Fruit fly (Drosophila melanogaster) whole organism, embryonic: ENCODE data around the gene Myo95E.

ENCODE experiments used
- BEAF-32 ChIP-seq: fragments of 200-800 bp; sonication (Bioruptor generic); optimal IDR thresholded peaks from 3 replicates; lab custom pipeline; 2017; ENCODE audit warnings: missing biosample characterization, missing genetic modification characterization, mild to moderate bottlenecking, moderate library complexity, missing genetic modification reagents
- Bteb2 ChIP-seq: fragments of 200-800 bp; sonication (Bioruptor generic); optimal IDR thresholded peaks from 2 replicates; lab custom pipeline; 2016; ENCODE audit warnings: missing biosample characterization, missing genetic modification characterization
- CG10209 ChIP-seq: fragments of 200-800 bp; sonication (Bioruptor generic); optimal IDR thresholded peaks from 3 replicates; lab custom pipeline; 2017; ENCODE audit warnings: missing biosample characterization, mild to moderate bottlenecking, missing genetic modification characterization, missing genetic modification reagents
- CG10979 ChIP-seq: fragments of 200-800 bp; sonication (Bioruptor generic); optimal IDR thresholded peaks from 2 replicates; lab custom pipeline; 2018; ENCODE audit warnings: missing biosample characterization, mild to moderate bottlenecking, missing genetic modification characterization, moderate library complexity
- CG11456 ChIP-seq: fragments of 200-800 bp; sonication (Bioruptor generic); IDR thresholded peaks from 3 replicates; pipeline ENCODE4 v1.3.6; 2022; ENCODE audit warnings: missing biosample characterization, missing genetic modification characterization
- CG11560 ChIP-seq: fragments of 200-800 bp; sonication (Bioruptor generic); IDR thresholded peaks from 3 replicates; pipeline ENCODE4 v1.3.6; 2022; ENCODE audit warnings: missing biosample characterization, missing genetic modification characterization
- CG12071 ChIP-seq: fragments of 200-800 bp; sonication (Bioruptor generic); optimal IDR thresholded peaks from 3 replicates; lab custom pipeline; 2018; ENCODE audit warnings: missing biosample characterization, mild to moderate bottlenecking, missing genetic modification characterization
- CG17186 ChIP-seq: fragments of 200-800 bp; sonication (Bioruptor generic); optimal IDR thresholded peaks from 3 replicates; lab custom pipeline; 2017; ENCODE audit warnings: missing biosample characterization, missing genetic modification reagents, missing genetic modification characterization
- CG17359 ChIP-seq: fragments of 200-800 bp; sonication (Bioruptor generic); optimal IDR thresholded peaks from 3 replicates; lab custom pipeline; 2018; ENCODE audit warnings: missing biosample characterization, mild to moderate bottlenecking, missing genetic modification characterization, moderate library complexity
- CG17361 ChIP-seq: fragments of 200-800 bp; sonication (Bioruptor generic); IDR thresholded peaks from 3 replicates; pipeline ENCODE4 v1.3.6; 2022; ENCODE audit warnings: missing biosample characterization, missing genetic modification characterization
- CG17612 ChIP-seq: fragments of 200-800 bp; sonication (Bioruptor generic); IDR thresholded peaks from 2 replicates; pipeline ENCODE4 v1.3.6; 2022; ENCODE audit warnings: missing biosample characterization, missing genetic modification characterization
- CG17802 ChIP-seq: fragments of 200-800 bp; sonication (Bioruptor generic); optimal IDR thresholded peaks from 2 replicates; lab custom pipeline; 2018; ENCODE audit warnings: missing biosample characterization, mild to moderate bottlenecking, missing genetic modification characterization, moderate library complexity
- CG18599 ChIP-seq: fragments of 200-800 bp; sonication (Bioruptor generic); optimal IDR thresholded peaks from 3 replicates; lab custom pipeline; 2017; ENCODE audit warnings: missing biosample characterization, missing genetic modification characterization, mild to moderate bottlenecking, moderate library complexity, missing genetic modification reagents
- CG2678 ChIP-seq: fragments of 200-800 bp; sonication (Bioruptor generic); optimal IDR thresholded peaks from 3 replicates; lab custom pipeline; 2019; ENCODE audit warnings: missing biosample characterization, mild to moderate bottlenecking, missing genetic modification characterization, moderate library complexity
- CG2889 ChIP-seq: fragments of 200-800 bp; sonication (Bioruptor generic); IDR thresholded peaks from 3 replicates; pipeline ENCODE4 v1.3.6; 2022; ENCODE audit warnings: missing biosample characterization, missing genetic modification characterization
- CG3163 ChIP-seq: fragments of 200-800 bp; sonication (Bioruptor generic); optimal IDR thresholded peaks from 3 replicates; lab custom pipeline; 2016; ENCODE audit warnings: missing biosample characterization, missing genetic modification characterization
- CG32767 ChIP-seq: fragments of 200-800 bp; sonication (Bioruptor generic); IDR thresholded peaks from 2 replicates; pipeline ENCODE4 v1.3.6; 2022; ENCODE audit warnings: missing biosample characterization, missing genetic modification characterization
- CG8765 ChIP-seq: fragments of 200-800 bp; sonication (Bioruptor generic); IDR thresholded peaks from 2 replicates; pipeline ENCODE4 v1.3.6; 2022; ENCODE audit warnings: missing biosample characterization, missing genetic modification characterization
- CG8924 ChIP-seq: fragments of 200-800 bp; optimal IDR thresholded peaks from 3 replicates; lab custom pipeline; 2019; ENCODE audit warnings: missing biosample characterization, mild to moderate bottlenecking, missing genetic modification characterization, moderate library complexity
- CG9437 ChIP-seq: fragments of 200-800 bp; sonication (Bioruptor generic); optimal IDR thresholded peaks from 2 replicates; lab custom pipeline; 2018; ENCODE audit warnings: missing biosample characterization, mild to moderate bottlenecking, missing genetic modification characterization
- CG9932 ChIP-seq: fragments of 200-800 bp; sonication (Bioruptor generic); IDR thresholded peaks from 2 replicates; pipeline ENCODE4 v1.3.6; 2022; ENCODE audit warnings: missing biosample characterization, missing genetic modification characterization
- CoRest ChIP-seq: fragments of 200-800 bp; sonication (Bioruptor generic); optimal IDR thresholded peaks from 3 replicates; lab custom pipeline; 2018; ENCODE audit warnings: missing biosample characterization, mild to moderate bottlenecking, missing genetic modification characterization, moderate library complexity
- Dref ChIP-seq: fragments of 200-800 bp; sonication (Bioruptor generic); IDR thresholded peaks from 2 replicates; pipeline ENCODE4 v1.3.6; 2022; ENCODE audit warnings: missing biosample characterization, missing genetic modification characterization
- E2f2 ChIP-seq: fragments of 200-800 bp; sonication (Bioruptor generic); IDR thresholded peaks from 2 replicates; pipeline ENCODE4 v1.3.6; 2022; ENCODE audit warnings: missing biosample characterization, missing genetic modification characterization
- Ets65A ChIP-seq: fragments of 200-800 bp; sonication (Bioruptor generic); peaks from one replicate; lab custom pipeline; 2016; ENCODE audit warnings: missing biosample characterization, missing genetic modification characterization
- HmgZ ChIP-seq: fragments of 200-800 bp; sonication (Bioruptor generic); optimal IDR thresholded peaks from 2 replicates; lab custom pipeline; 2018; ENCODE audit warnings: missing biosample characterization, mild to moderate bottlenecking, missing genetic modification characterization
- Hr39 ChIP-seq: fragments of >200 bp; optimal IDR thresholded peaks from 2 replicates; lab custom pipeline; 2017
- Hr78 ChIP-seq, 2 experiments: fragments of 200-800 bp in 1 of 2; fragments of >200 bp in 1 of 2; sonication (Bioruptor generic) in 1 of 2; optimal IDR thresholded peaks; 2 replicates each; lab custom pipeline; 2017 to 2019; ENCODE audit warnings: missing biosample characterization in 2 of 2, missing genetic modification characterization in 2 of 2, mild to moderate bottlenecking in 1 of 2, moderate library complexity in 1 of 2
- NFAT ChIP-seq: fragments of 200-800 bp; sonication (Bioruptor generic); IDR thresholded peaks from 2 replicates; pipeline ENCODE4 v1.3.6; 2022; ENCODE audit warnings: missing biosample characterization, missing genetic modification characterization
- NK7.1 ChIP-seq: fragments of 200-800 bp; sonication (Bioruptor generic); optimal IDR thresholded peaks from 3 replicates; lab custom pipeline; 2016; ENCODE audit warnings: missing biosample characterization, missing genetic modification characterization
- Pdp1 ChIP-seq, 2 experiments: fragments of 200-800 bp; sonication (Bioruptor generic); optimal IDR thresholded peaks; 3 replicates each; lab custom pipeline; 2016; ENCODE audit warnings: missing biosample characterization in 2 of 2, missing genetic modification characterization in 2 of 2, mild to moderate bottlenecking in 1 of 2, moderate library complexity in 1 of 2
- ash1 ChIP-seq: fragments of 200-800 bp; sonication (Bioruptor generic); optimal IDR thresholded peaks from 2 replicates; lab custom pipeline; 2018; ENCODE audit warnings: missing biosample characterization, mild to moderate bottlenecking, missing genetic modification characterization
- bowl ChIP-seq: fragments of 200-800 bp; sonication (Bioruptor generic); IDR thresholded peaks from 2 replicates; pipeline ENCODE4 v1.3.6; 2022; ENCODE audit warnings: missing biosample characterization, missing genetic modification characterization
- crc ChIP-seq: fragments of 200-800 bp; sonication (Bioruptor generic); optimal IDR thresholded peaks from 2 replicates; lab custom pipeline; 2016; ENCODE audit warnings: missing biosample characterization, missing genetic modification characterization
- ewg ChIP-seq: fragments of 200-800 bp; sonication (Bioruptor generic); optimal IDR thresholded peaks from 3 replicates; lab custom pipeline; 2017; ENCODE audit warnings: mild to moderate bottlenecking, missing biosample characterization, missing genetic modification reagents, missing genetic modification characterization
- fd3F ChIP-seq: fragments of 200-800 bp; sonication (Bioruptor generic); optimal IDR thresholded peaks from 2 replicates; lab custom pipeline; 2018; ENCODE audit warnings: missing biosample characterization, mild to moderate bottlenecking, missing genetic modification characterization, moderate library complexity
- gcm ChIP-seq: fragments of 200-800 bp; sonication (Bioruptor generic); optimal IDR thresholded peaks from 2 replicates; lab custom pipeline; 2019; ENCODE audit warnings: missing biosample characterization, mild to moderate bottlenecking, missing genetic modification characterization, moderate library complexity
- grn ChIP-seq: fragments of 200-800 bp; sonication (Bioruptor generic); optimal IDR thresholded peaks from 3 replicates; lab custom pipeline; 2017; ENCODE audit warnings: missing biosample characterization, missing genetic modification characterization
- ham ChIP-seq: fragments of 200-800 bp; sonication (Bioruptor generic); IDR thresholded peaks from 2 replicates; pipeline ENCODE4 v1.3.6; 2022; ENCODE audit warnings: missing biosample characterization, missing genetic modification characterization
- klu ChIP-seq: fragments of 200-800 bp; sonication (Bioruptor generic); IDR thresholded peaks from 2 replicates; pipeline ENCODE4 v1.3.6; 2022; ENCODE audit warnings: missing biosample characterization, missing genetic modification characterization
- lbe ChIP-seq: fragments of 200-800 bp; sonication (Bioruptor generic); optimal IDR thresholded peaks from 2 replicates; lab custom pipeline; 2016; ENCODE audit warnings: missing biosample characterization, mild to moderate bottlenecking, missing genetic modification characterization
- lov ChIP-seq, 2 experiments: fragments of 200-800 bp in 1 of 2; fragments of >200 bp in 1 of 2; sonication (Bioruptor generic) in 1 of 2; IDR thresholded peaks in 1 of 2; optimal IDR thresholded peaks in 1 of 2; 2 replicates in 1 of 2; 3 replicates in 1 of 2; pipeline versions ENCODE4 v1.3.6 to Lab custom; 2017 to 2022; ENCODE audit warnings: missing biosample characterization in 1 of 2, missing genetic modification characterization in 1 of 2
- otp ChIP-seq: fragments of 200-800 bp; sonication (Bioruptor generic); IDR thresholded peaks from 3 replicates; pipeline ENCODE4, ENCODE4 v1.3.6; 2022; ENCODE audit warnings: missing biosample characterization, missing genetic modification characterization
- pfk ChIP-seq: fragments of 200-800 bp; sonication (Bioruptor generic); optimal IDR thresholded peaks from 2 replicates; lab custom pipeline; 2018; ENCODE audit warnings: missing biosample characterization, mild to moderate bottlenecking, missing genetic modification characterization, moderate library complexity
- prd ChIP-seq, 3 experiments: fragments of >200 bp in 2 of 3; fragments of 200-800 bp in 1 of 3; sonication (Bioruptor generic) in 1 of 3; optimal IDR thresholded peaks in 2 of 3; IDR thresholded peaks in 1 of 3; 2 replicates in 2 of 3; 3 replicates in 1 of 3; pipeline versions ENCODE4 v1.3.6 to Lab custom; 2017 to 2022; ENCODE audit warnings: missing biosample characterization in 1 of 3, missing genetic modification characterization in 1 of 3
- sd ChIP-seq: fragments of 200-800 bp; sonication (Bioruptor generic); optimal IDR thresholded peaks from 3 replicates; lab custom pipeline; 2018; ENCODE audit warnings: missing biosample characterization, mild to moderate bottlenecking, missing genetic modification characterization, moderate library complexity
- tup ChIP-seq: fragments of 200-800 bp; sonication (Bioruptor generic); optimal IDR thresholded peaks from 2 replicates; lab custom pipeline; 2016; ENCODE audit warnings: missing biosample characterization, mild to moderate bottlenecking, missing genetic modification characterization, moderate library complexity
- unc-4 ChIP-seq: fragments of 200-800 bp; sonication (Bioruptor generic); IDR thresholded peaks from 2 replicates; pipeline ENCODE4 v1.3.6; 2022; ENCODE audit warnings: missing biosample characterization, missing genetic modification characterization; ENCODE audit not compliant: partially characterized antibody
- z ChIP-seq: fragments of 200-800 bp; sonication (Bioruptor generic); IDR thresholded peaks from 3 replicates; pipeline ENCODE4 v1.3.6; 2022; ENCODE audit warnings: missing biosample characterization, missing genetic modification characterization

Gene Myo95E

dm6 chr3R:24193373-24193879, 32.1 kb upstream of the Myo95E start, which contains the start of the genes SMC6 and CG6204 (continued):
- peak; percentile 95 for TF ChIP-seq CG8924 (tag; lab: Kevin White, UChicago)
- TF ChIP-seq prd (optimal IDR thresholded peaks at IDR 0.05; lab: Kevin White, UChicago) = no peak
- TF ChIP-seq prd (GFP tag; IDR thresholded peaks at IDR 0.05; lab: Robert Waterston, UW) = peak; percentile 97
- peak; percentile 82 for TF ChIP-seq CG8765 (GFP tag; lab: Robert Waterston, UW)
- peak; percentile 80 for TF ChIP-seq NK7.1 (GFP tag; lab: Kevin White, UChicago)
- TF ChIP-seq CG18599 (GFP tag; lab: Kevin White, UChicago) = peak; percentile 92
- TF ChIP-seq CG12071 (GFP tag; lab: Kevin White, UChicago) = peak; percentile 89
- TF ChIP-seq Hr78 (GFP tag; optimal IDR thresholded peaks at IDR 0.05; lab: Kevin White, UChicago) = no peak
- peak; percentile 97 for TF ChIP-seq CG2678 (tag; lab: Kevin White, UChicago)
- peak; percentile 86 for TF ChIP-seq CG11560
- peak; percentile 97 for TF ChIP-seq Ets65A
- peak; percentile 92 for TF ChIP-seq gcm (GFP tag; lab: Kevin White, UChicago)
- TF ChIP-seq bowl (GFP tag; lab: Robert Waterston, UW) = peak; percentile 83
- TF ChIP-seq CG17186 (GFP tag; lab: Kevin White, UChicago) = peak; percentile 51
- peak; percentile 52 for TF ChIP-seq tup (GFP tag; lab: Kevin White, UChicago)
- no peak for TF ChIP-seq lov (optimal IDR thresholded peaks at IDR 0.05; lab: Kevin White, UChicago)
- peak; percentile 89 for TF ChIP-seq lov (GFP tag; IDR thresholded peaks at IDR 0.05; lab: Robert Waterston, UW)
- no peak for TF ChIP-seq z (GFP tag; lab: Robert Waterston, UW)
- peak; percentile 85 for TF ChIP-seq ham (GFP tag; lab: Robert Waterston, UW)
- peak; percentile 93 for TF ChIP-seq klu (GFP tag; lab: Robert Waterston, UW)
- TF ChIP-seq CG11456 = peak; percentile 93
- peak; percentile 91 for TF ChIP-seq lbe (GFP tag; lab: Kevin White, UChicago)
- peak; percentile 52 for TF ChIP-seq unc-4 (GFP tag; lab: Robert Waterston, UW)
- peak; percentile 92 for TF ChIP-seq CG10209 (GFP tag; lab: Kevin White, UChicago)
- peak; percentile 95 for TF ChIP-seq CG17359 (tag; lab: Kevin White, UChicago)
- TF ChIP-seq fd3F (GFP tag; lab: Kevin White, UChicago) = peak; percentile 96
- TF ChIP-seq BEAF-32 = peak; percentile 71
- peak; percentile 84 for TF ChIP-seq CG9437 (GFP tag; lab: Kevin White, UChicago)
- TF ChIP-seq ewg (GFP tag; lab: Kevin White, UChicago) = peak; percentile 85
- TF ChIP-seq CoRest (tag; lab: Kevin White, UChicago) = peak; percentile 98
- peak; percentile 38 for TF ChIP-seq CG3163 (GFP tag; lab: Kevin White, UChicago)
- TF ChIP-seq E2f2 = peak; percentile 88
- no peak for TF ChIP-seq grn (GFP tag; lab: Kevin White, UChicago)
- TF ChIP-seq CG2889 = peak; percentile 91
- TF ChIP-seq Pdp1 (GFP tag; optimal IDR thresholded peaks at IDR 0.05; lab: Kevin White, UChicago) = peak; percentile 87 to 91
- TF ChIP-seq CG17361 (GFP tag; lab: Robert Waterston, UW) = peak; percentile 97
- TF ChIP-seq ash1 (GFP tag; lab: Kevin White, UChicago) = peak; percentile 19
- peak; percentile 67 for TF ChIP-seq Dref (GFP tag; lab: Robert Waterston, UW)
- TF ChIP-seq pfk (GFP tag; lab: Kevin White, UChicago) = peak; percentile 82
- no peak for TF ChIP-seq Hr39 (lab: Kevin White, UChicago)
- TF ChIP-seq otp (GFP tag; lab: Robert Waterston, UW) = peak; percentile 84
- peak; percentile 75 for TF ChIP-seq CG17612 (GFP tag; lab: Robert Waterston, UW)
- TF ChIP-seq CG9932 (GFP tag; lab: Robert Waterston, UW) = peak; percentile 97
- peak; percentile 89 for TF ChIP-seq CG32767 (GFP tag; lab: Robert Waterston, UW)
- TF ChIP-seq NFAT = peak; percentile 91
- peak; percentile 77 for TF ChIP-seq crc (GFP tag; lab: Kevin White, UChicago)
- peak; percentile 92 for TF ChIP-seq CG10979
- peak; percentile 96 for TF ChIP-seq HmgZ (tag; lab: Kevin White, UChicago)
- TF ChIP-seq Bteb2 (GFP tag; lab: Kevin White, UChicago) = peak; percentile 90
- TF ChIP-seq sd (tag; lab: Kevin White, UChicago) = peak; percentile 92
- peak; percentile 75 for TF ChIP-seq CG17802
